Fruit fly (Drosophila melanogaster) whole organism, embryonic: ENCODE measurements around the gene THADA.
A peak's percentile ranks its signal among the peaks of the same experiment; 100 is the strongest.

Experiments
- Atf3 ChIP-seq: fragments of 200-800 bp; sonication (Bioruptor generic); optimal IDR thresholded peaks from 3 replicates; lab custom pipeline; 2016; ENCODE audit warnings: missing biosample characterization, missing genetic modification characterization
- CG1024 ChIP-seq: fragments of 200-800 bp; sonication (Bioruptor generic); IDR thresholded peaks from 2 replicates; pipeline ENCODE4 v1.3.6; 2022; ENCODE audit warnings: missing biosample characterization, missing genetic modification characterization
- CG10366 ChIP-seq: fragments of 200-800 bp; sonication (Bioruptor generic); IDR thresholded peaks from 2 replicates; pipeline ENCODE4 v1.3.6; 2022; ENCODE audit warnings: missing biosample characterization, missing genetic modification characterization
- CG10462 ChIP-seq: fragments of 200-800 bp; sonication (Bioruptor generic); optimal IDR thresholded peaks from 2 replicates; lab custom pipeline; 2016; ENCODE audit warnings: missing biosample characterization, missing genetic modification characterization
- CG11696 ChIP-seq: fragments of 200-800 bp; sonication (Bioruptor generic); IDR thresholded peaks from 2 replicates; pipeline ENCODE4 v1.3.6; 2022; ENCODE audit warnings: missing biosample characterization, missing genetic modification characterization
- CG13287 ChIP-seq: fragments of 200-800 bp; sonication (Bioruptor generic); IDR thresholded peaks from 2 replicates; pipeline ENCODE4 v1.3.6; 2022; ENCODE audit warnings: missing biosample characterization, missing genetic modification characterization; ENCODE audit not compliant: partially characterized antibody
- CG13775 ChIP-seq: fragments of 200-800 bp; sonication (Bioruptor generic); optimal IDR thresholded peaks from 3 replicates; lab custom pipeline; 2017; ENCODE audit warnings: missing biosample characterization, mild to moderate bottlenecking, missing genetic modification characterization
- CG14860 ChIP-seq: fragments of 200-800 bp; sonication (Bioruptor generic); IDR thresholded peaks from 3 replicates; pipeline ENCODE4 v1.3.6; 2022; ENCODE audit warnings: missing biosample characterization, missing genetic modification characterization; ENCODE audit not compliant: partially characterized antibody
- CG15269 ChIP-seq: fragments of 200-800 bp; sonication (Bioruptor generic); optimal IDR thresholded peaks from 2 replicates; lab custom pipeline; 2018; ENCODE audit warnings: missing biosample characterization, mild to moderate bottlenecking, missing genetic modification characterization, moderate library complexity
- CG1529 ChIP-seq: fragments of 200-800 bp; sonication (Bioruptor generic); optimal IDR thresholded peaks from 3 replicates; lab custom pipeline; 2018; ENCODE audit warnings: missing biosample characterization, missing genetic modification characterization
- CG30020 ChIP-seq: fragments of 200-800 bp; optimal IDR thresholded peaks from 2 replicates; lab custom pipeline; 2019; ENCODE audit warnings: missing biosample characterization, mild to moderate bottlenecking, missing genetic modification characterization, moderate library complexity
- CG32532 ChIP-seq: fragments of 200-800 bp; sonication (Bioruptor generic); IDR thresholded peaks from 2 replicates; pipeline ENCODE4 v1.3.6; 2022; ENCODE audit warnings: missing biosample characterization, missing genetic modification characterization
- CG34224 ChIP-seq: fragments of 200-800 bp; sonication (Bioruptor generic); IDR thresholded peaks from 3 replicates; pipeline ENCODE4 v1.3.6; 2022; ENCODE audit warnings: missing biosample characterization, missing genetic modification characterization; ENCODE audit not compliant: partially characterized antibody
- CG4424 ChIP-seq: fragments of 200-800 bp; sonication (Bioruptor generic); optimal IDR thresholded peaks from 3 replicates; lab custom pipeline; 2016; ENCODE audit warnings: missing biosample characterization, missing genetic modification characterization
- CG6272 ChIP-seq: fragments of 200-800 bp; sonication (Bioruptor generic); IDR thresholded peaks from 2 replicates; pipeline ENCODE4 v1.3.6; 2022; ENCODE audit warnings: missing biosample characterization, missing genetic modification characterization
- CG8290 ChIP-seq, 3 experiments: fragments of 200-800 bp; sonication (Bioruptor generic); optimal IDR thresholded peaks; 2 replicates each; lab custom pipeline; 2016 to 2019; ENCODE audit warnings: missing biosample characterization in 3 of 3, missing genetic modification characterization in 3 of 3, mild to moderate bottlenecking in 2 of 3, moderate library complexity in 1 of 3
- CG9437 ChIP-seq: fragments of 200-800 bp; sonication (Bioruptor generic); optimal IDR thresholded peaks from 2 replicates; lab custom pipeline; 2018; ENCODE audit warnings: missing biosample characterization, mild to moderate bottlenecking, missing genetic modification characterization
- CG9932 ChIP-seq: fragments of 200-800 bp; sonication (Bioruptor generic); IDR thresholded peaks from 2 replicates; pipeline ENCODE4 v1.3.6; 2022; ENCODE audit warnings: missing biosample characterization, missing genetic modification characterization
- Dip3 ChIP-seq: fragments of 200-800 bp; sonication (Bioruptor generic); optimal IDR thresholded peaks from 3 replicates; lab custom pipeline; 2016; ENCODE audit warnings: missing biosample characterization, missing genetic modification characterization
- Dll ChIP-seq: fragments of 200-800 bp; sonication (Bioruptor generic); IDR thresholded peaks from 4 replicates; pipeline ENCODE4 v1.3.6; 2022; ENCODE audit warnings: missing biosample characterization, missing genetic modification characterization; ENCODE audit not compliant: partially characterized antibody
- Dp ChIP-seq: fragments of 200-800 bp; sonication (Bioruptor generic); optimal IDR thresholded peaks from 2 replicates; lab custom pipeline; 2018; ENCODE audit warnings: missing biosample characterization, mild to moderate bottlenecking, missing genetic modification characterization, moderate library complexity
- E2f2 ChIP-seq: fragments of 200-800 bp; sonication (Bioruptor generic); IDR thresholded peaks from 2 replicates; pipeline ENCODE4 v1.3.6; 2022; ENCODE audit warnings: missing biosample characterization, missing genetic modification characterization
- HHEX ChIP-seq: fragments of 200-800 bp; sonication (Bioruptor generic); optimal IDR thresholded peaks from 3 replicates; lab custom pipeline; 2017; ENCODE audit warnings: missing biosample characterization, mild to moderate bottlenecking, missing genetic modification characterization, missing genetic modification reagents
- Max ChIP-seq: fragments of 200-800 bp; sonication (Bioruptor generic); optimal IDR thresholded peaks from 2 replicates; lab custom pipeline; 2016; ENCODE audit warnings: missing biosample characterization, mild to moderate bottlenecking, missing genetic modification characterization
- Nf-YB ChIP-seq: fragments of 200-800 bp; sonication (Bioruptor generic); optimal IDR thresholded peaks from 3 replicates; lab custom pipeline; 2019; ENCODE audit warnings: missing biosample characterization, mild to moderate bottlenecking, missing genetic modification characterization, moderate library complexity
- Opbp ChIP-seq: fragments of 200-800 bp; sonication (Bioruptor generic); IDR thresholded peaks from 3 replicates; pipeline ENCODE4 v1.3.6; 2022; ENCODE audit warnings: missing biosample characterization, missing genetic modification characterization; ENCODE audit not compliant: partially characterized antibody
- Scr ChIP-seq: fragments of 200-800 bp; sonication (Bioruptor generic); IDR thresholded peaks from 2 replicates; pipeline ENCODE4 v1.3.6; 2022; ENCODE audit warnings: missing biosample characterization, missing genetic modification characterization; ENCODE audit not compliant: partially characterized antibody
- ato ChIP-seq: fragments of 200-800 bp; sonication (Bioruptor generic); IDR thresholded peaks from 2 replicates; pipeline ENCODE4 v1.3.6; 2022; ENCODE audit warnings: missing biosample characterization, missing genetic modification characterization; ENCODE audit not compliant: partially characterized antibody
- chm ChIP-seq: fragments of 200-800 bp; sonication (Bioruptor generic); IDR thresholded peaks from 2 replicates; pipeline ENCODE4 v1.3.6; 2022; ENCODE audit warnings: missing biosample characterization, missing genetic modification characterization
- danr ChIP-seq: fragments of 200-800 bp; sonication (Bioruptor generic); IDR thresholded peaks from 2 replicates; pipeline ENCODE4 v1.3.6; 2022; ENCODE audit warnings: missing biosample characterization, missing genetic modification characterization
- dimm ChIP-seq: fragments of 200-800 bp; sonication (Bioruptor generic); IDR thresholded peaks from 2 replicates; pipeline ENCODE4 v1.3.6; 2022; ENCODE audit warnings: missing biosample characterization, missing genetic modification characterization
- eve ChIP-seq, 2 experiments: fragments of >200 bp; optimal IDR thresholded peaks; 2 replicates each; lab custom pipeline; 2017; ENCODE audit warnings: missing biosample characterization in 2 of 2, missing genetic modification characterization in 2 of 2
- fu2 ChIP-seq: fragments of 200-800 bp; sonication (Bioruptor generic); optimal IDR thresholded peaks from 2 replicates; lab custom pipeline; 2016; ENCODE audit warnings: missing biosample characterization, missing genetic modification characterization
- hb ChIP-seq: fragments of 200-800 bp; sonication (Bioruptor generic); IDR thresholded peaks from 3 replicates; pipeline ENCODE4 v1.3.6; 2022; ENCODE audit warnings: missing biosample characterization, missing genetic modification characterization; ENCODE audit not compliant: partially characterized antibody
- lov ChIP-seq, 2 experiments: fragments of 200-800 bp in 1 of 2; fragments of >200 bp in 1 of 2; sonication (Bioruptor generic) in 1 of 2; IDR thresholded peaks in 1 of 2; optimal IDR thresholded peaks in 1 of 2; 2 replicates in 1 of 2; 3 replicates in 1 of 2; pipeline versions ENCODE4 v1.3.6 to Lab custom; 2017 to 2022; ENCODE audit warnings: missing biosample characterization in 1 of 2, missing genetic modification characterization in 1 of 2
- mld ChIP-seq: fragments of 200-800 bp; sonication (Bioruptor generic); IDR thresholded peaks from 3 replicates; pipeline ENCODE4 v1.3.6; 2022; ENCODE audit warnings: missing biosample characterization, missing genetic modification characterization; ENCODE audit not compliant: partially characterized antibody
- nerfin-2 ChIP-seq: fragments of 200-800 bp; sonication (Bioruptor generic); IDR thresholded peaks from 2 replicates; pipeline ENCODE4 v1.3.6; 2022; ENCODE audit warnings: missing biosample characterization, missing genetic modification characterization; ENCODE audit not compliant: partially characterized antibody
- pzg ChIP-seq: fragments of 200-800 bp; sonication (Bioruptor generic); optimal IDR thresholded peaks from 3 replicates; lab custom pipeline; 2018; ENCODE audit warnings: missing biosample characterization, mild to moderate bottlenecking, missing genetic modification characterization, moderate library complexity
- schlank ChIP-seq: fragments of 200-800 bp; sonication (Bioruptor generic); optimal IDR thresholded peaks from 2 replicates; lab custom pipeline; 2018; ENCODE audit warnings: missing biosample characterization, mild to moderate bottlenecking, missing genetic modification characterization
- sima ChIP-seq: fragments of 200-800 bp; sonication (Bioruptor generic); optimal IDR thresholded peaks from 2 replicates; lab custom pipeline; 2016; ENCODE audit warnings: missing biosample characterization, missing genetic modification characterization
- tna ChIP-seq: fragments of 200-800 bp; sonication (Bioruptor generic); IDR thresholded peaks from 2 replicates; pipeline ENCODE4 v1.3.6; 2022; ENCODE audit warnings: missing biosample characterization, missing genetic modification characterization; ENCODE audit not compliant: partially characterized antibody
- twi ChIP-seq: fragments of 200-800 bp; optimal IDR thresholded peaks from 2 replicates; lab custom pipeline; 2019; ENCODE audit warnings: missing biosample characterization, mild to moderate bottlenecking, missing genetic modification characterization, moderate library complexity
- vvl ChIP-seq: fragments of 200-800 bp; sonication (Bioruptor generic); IDR thresholded peaks from 2 replicates; pipeline ENCODE4 v1.3.6; 2022; ENCODE audit warnings: missing biosample characterization, missing genetic modification characterization
- zf30C ChIP-seq: fragments of 200-800 bp; sonication (Bioruptor generic); optimal IDR thresholded peaks from 3 replicates; lab custom pipeline; 2018; ENCODE audit warnings: missing biosample characterization, mild to moderate bottlenecking, missing genetic modification characterization

Gene THADA

dm6 chrX:19866145-19866972 lies 1.0 kb upstream of the THADA start, which contains the start of gene Hers (continued):
- TF ChIP-seq HHEX (GFP tag; lab: Kevin White, UChicago) (peak; percentile 7), pzg (GFP tag; lab: Kevin White, UChicago) (no peak)

- TF ChIP-seq dimm (no peak), Opbp (GFP tag; lab: Robert Waterston, UW) (peak; percentile 22; the same call in 1 of the 3 replicates), CG9932 (no peak), CG15269 (no peak), twi (tag; lab: Kevin White, UChicago) (no peak), lov (optimal IDR thresholded peaks at IDR 0.05; lab: Kevin White, UChicago) (no peak), lov (GFP tag; IDR thresholded peaks at IDR 0.05; lab: Robert Waterston, UW) (no peak), Atf3 (no peak), mld (GFP tag; lab: Robert Waterston, UW) (peak; percentile 69; the same call in 1 of the 3 replicates), danr (GFP tag; lab: Robert Waterston, UW) (no peak), CG10462 (GFP tag; lab: Kevin White, UChicago) (no peak), CG11696 (GFP tag; lab: Robert Waterston, UW) (no peak), Max (no peak), fu2 (no peak), hb (GFP tag; lab: Robert Waterston, UW) (peak; percentile 81), CG4424 (GFP tag; lab: Kevin White, UChicago) (no peak), CG13775 (GFP tag; lab: Kevin White, UChicago) (no peak), zf30C (GFP tag; lab: Kevin White, UChicago) (no peak), tna (GFP tag; lab: Robert Waterston, UW) (peak; percentile 71), CG8290 (GFP tag; optimal IDR thresholded peaks at IDR 0.05; lab: Kevin White, UChicago) (no peak), CG8290 (tag; optimal IDR thresholded peaks at IDR 0.05; lab: Kevin White, UChicago) (no peak), E2f2 (GFP tag; lab: Robert Waterston, UW) (no peak), chm (GFP tag; lab: Robert Waterston, UW) (no peak), CG1529 (GFP tag; lab: Kevin White, UChicago) (no peak), Nf-YB (GFP tag; lab: Kevin White, UChicago) (no peak), Scr (peak; percentile 58), CG30020 (tag; lab: Kevin White, UChicago) (no peak), vvl (no peak), CG32532 (GFP tag; lab: Robert Waterston, UW) (no peak), CG34224 (GFP tag; lab: Robert Waterston, UW) (peak; percentile 13; the same call in 1 of the 3 replicates), eve (GFP tag; optimal IDR thresholded peaks at IDR 0.05; lab: Kevin White, UChicago) (no peak), sima (GFP tag; lab: Kevin White, UChicago) (no peak), CG1024 (GFP tag; lab: Robert Waterston, UW) (no peak), CG13287 (GFP tag; lab: Robert Waterston, UW) (peak; percentile 24; the same call in 1 of the 2 replicates), CG10366 (GFP tag; lab: Robert Waterston, UW) (no peak), CG14860 (GFP tag; lab: Robert Waterston, UW) (peak; percentile 86), CG6272 (GFP tag; lab: Robert Waterston, UW) (no peak), ato (GFP tag; lab: Robert Waterston, UW) (peak; percentile 67; the same call in 1 of the 2 replicates), schlank (no peak), Dp (no peak), HHEX (GFP tag; lab: Kevin White, UChicago) (no peak), Dip3 (GFP tag; lab: Kevin White, UChicago) (no peak), nerfin-2 (peak; percentile 66; the same call in 1 of the 2 replicates), CG9437 (GFP tag; lab: Kevin White, UChicago) (no peak), Dll (GFP tag; lab: Robert Waterston, UW) (0 out of 4 replicates have a peak, but pooled peaks have one; percentile 21)
These were observed 6.0 kb downstream of the THADA start for dm6 chrX:19859331-19859730.
